Worm (Caenorhabditis elegans) whole organism, L4 larva: ENCODE measurements around the gene ttr-18.

Experiments used
- D1046.2 ChIP-seq: fragments of 200-800 bp; sonication (Bioruptor generic); IDR thresholded peaks from 2 replicates; pipeline ENCODE4 v1.3.6; 2022; ENCODE audit warnings: missing genetic modification characterization, missing compliant biosample characterization
- F10B5.3 ChIP-seq: sonication (generic microtip); optimal IDR thresholded peaks from 2 replicates; lab custom pipeline; 2016; ENCODE audit warnings: mild to moderate bottlenecking, missing genetic modification characterization, missing compliant biosample characterization
- F37D6.2 ChIP-seq: sonication (generic microtip); optimal IDR thresholded peaks from 2 replicates; lab custom pipeline; 2016; ENCODE audit warnings: mild to moderate bottlenecking, missing genetic modification characterization, missing compliant biosample characterization
- F49E8.2 ChIP-seq: sonication (generic microtip); optimal IDR thresholded peaks from 2 replicates; lab custom pipeline; 2016; ENCODE audit warnings: missing compliant biosample characterization, mild to moderate bottlenecking, missing genetic modification characterization, borderline replicate concordance
- T20F7.1 ChIP-seq: fragments of 200-800 bp; sonication (Bioruptor generic); optimal IDR thresholded peaks from 2 replicates; lab custom pipeline; 2018; ENCODE audit warnings: mild to moderate bottlenecking, missing genetic modification characterization, missing compliant biosample characterization
- aha-1 ChIP-seq: fragments of 150-350 bp; peaks from one replicate; lab custom pipeline; 2014; ENCODE audit warnings: missing biosample characterization, missing genetic modification characterization
- aly-2 ChIP-seq: sonication (generic microtip); optimal IDR thresholded peaks from 2 replicates; lab custom pipeline; 2018; ENCODE audit warnings: missing biosample characterization, missing genetic modification characterization
- ceh-20 ChIP-seq: fragments of 200-800 bp; sonication (Bioruptor generic); IDR thresholded peaks from 2 replicates; pipeline ENCODE4 v1.3.6; 2022; ENCODE audit warnings: missing genetic modification reagents, missing genetic modification characterization, missing compliant biosample characterization
- ceh-32 ChIP-seq: sonication (generic microtip); optimal IDR thresholded peaks from 2 replicates; lab custom pipeline; 2016; ENCODE audit warnings: mild to moderate bottlenecking, missing genetic modification characterization, missing compliant biosample characterization; ENCODE audit not compliant: poor library complexity
- ceh-62 ChIP-seq: sonication (generic microtip); optimal IDR thresholded peaks from 2 replicates; lab custom pipeline; 2017; ENCODE audit warnings: missing biosample characterization, missing genetic modification characterization
- ceh-82 ChIP-seq: sonication (generic microtip); optimal IDR thresholded peaks from 2 replicates; lab custom pipeline; 2017; ENCODE audit warnings: missing biosample characterization, missing genetic modification characterization
- daf-16 ChIP-seq, 3 experiments: sonication (generic microtip); optimal IDR thresholded peaks; 2 replicates each; lab custom pipeline; 2016 to 2017; ENCODE audit warnings: missing genetic modification characterization in 3 of 3, missing genetic modification reagents in 3 of 3, mild to moderate bottlenecking in 2 of 3, missing compliant biosample characterization in 2 of 3, missing biosample characterization in 1 of 3, moderate library complexity in 1 of 3
- dmd-9 ChIP-seq: fragments of 200-800 bp; sonication (Bioruptor generic); IDR thresholded peaks from 2 replicates; pipeline ENCODE4 v1.3.6; 2022; ENCODE audit warnings: missing genetic modification reagents, missing genetic modification characterization, missing compliant biosample characterization
- dpl-1 ChIP-seq: fragments of 150-350 bp; optimal IDR thresholded peaks from 2 replicates; lab custom pipeline; 2014; ENCODE audit warnings: missing biosample characterization, missing genetic modification reagents, missing genetic modification characterization
- dve-1 ChIP-seq: sonication (generic microtip); optimal IDR thresholded peaks from 2 replicates; lab custom pipeline; 2017; ENCODE audit warnings: antibody characterized with exemption, mild to moderate bottlenecking, missing genetic modification characterization, missing compliant biosample characterization; ENCODE audit not compliant: insufficient read depth
- egl-27 ChIP-seq: sonication (generic microtip); optimal IDR thresholded peaks from 3 replicates; lab custom pipeline; 2017; ENCODE audit warnings: missing biosample characterization, missing genetic modification reagents, missing genetic modification characterization
- fos-1 ChIP-seq: fragments of 150-350 bp; optimal IDR thresholded peaks from 2 replicates; lab custom pipeline; 2014; ENCODE audit warnings: missing biosample characterization, missing genetic modification characterization
- hlh-11 ChIP-seq: fragments of 200-800 bp; sonication (Bioruptor generic); optimal IDR thresholded peaks from 2 replicates; lab custom pipeline; 2018; ENCODE audit warnings: mild to moderate bottlenecking, missing genetic modification characterization, missing compliant biosample characterization
- hlh-30 ChIP-seq: sonication (generic microtip); optimal IDR thresholded peaks from 2 replicates; lab custom pipeline; 2017; ENCODE audit warnings: antibody characterized with exemption, mild to moderate bottlenecking, missing genetic modification characterization, missing compliant biosample characterization; ENCODE audit not compliant: insufficient read depth
- lin-13 ChIP-seq: fragments of 150-350 bp; optimal IDR thresholded peaks from 2 replicates; lab custom pipeline; 2014; ENCODE audit warnings: missing biosample characterization, missing genetic modification reagents, missing genetic modification characterization
- lin-15B ChIP-seq: fragments of 150-350 bp; sonication (generic microtip); optimal IDR thresholded peaks from 3 replicates; lab custom pipeline; 2014; ENCODE audit warnings: missing biosample characterization, missing genetic modification characterization
- lir-3 ChIP-seq: sonication (generic microtip); optimal IDR thresholded peaks from 2 replicates; lab custom pipeline; 2016; ENCODE audit warnings: mild to moderate bottlenecking, missing genetic modification characterization, missing compliant biosample characterization
- mdl-1 ChIP-seq, 2 experiments: fragments of 150-350 bp in 1 of 2; sonication (generic microtip) in 1 of 2; optimal IDR thresholded peaks; 2 replicates each; lab custom pipeline; 2014 to 2017; ENCODE audit warnings: missing biosample characterization in 2 of 2, missing genetic modification characterization in 2 of 2
- mxl-3 ChIP-seq: fragments of 200-800 bp; sonication (Bioruptor generic); optimal IDR thresholded peaks from 2 replicates; lab custom pipeline; 2018; ENCODE audit warnings: mild to moderate bottlenecking, missing genetic modification characterization, missing compliant biosample characterization
- nhr-25 ChIP-seq: sonication (generic microtip); optimal IDR thresholded peaks from 2 replicates; lab custom pipeline; 2017; ENCODE audit warnings: missing genetic modification characterization, mild to moderate bottlenecking, missing compliant biosample characterization, antibody characterized with exemption, moderate library complexity, borderline replicate concordance; ENCODE audit not compliant: insufficient read depth
- nhr-28 ChIP-seq: fragments of 150-350 bp; optimal IDR thresholded peaks from 2 replicates; lab custom pipeline; 2014; ENCODE audit warnings: missing biosample characterization, missing genetic modification characterization
- nhr-48 ChIP-seq: sonication (generic microtip); optimal IDR thresholded peaks from 2 replicates; lab custom pipeline; 2016; ENCODE audit warnings: mild to moderate bottlenecking, missing genetic modification characterization, missing compliant biosample characterization
- nhr-6 ChIP-seq: fragments of 150-350 bp; optimal IDR thresholded peaks from 2 replicates; lab custom pipeline; 2014; ENCODE audit warnings: missing biosample characterization, missing genetic modification characterization
- nhr-76 ChIP-seq: fragments of 150-350 bp; optimal IDR thresholded peaks from 2 replicates; lab custom pipeline; 2014; ENCODE audit warnings: missing biosample characterization, missing genetic modification characterization
- php-3 ChIP-seq: fragments of 200-800 bp; sonication (Bioruptor generic); IDR thresholded peaks from 2 replicates; pipeline ENCODE4 v1.3.6; 2022; ENCODE audit warnings: missing genetic modification reagents, missing genetic modification characterization, missing compliant biosample characterization
- pqm-1 ChIP-seq: sonication (generic microtip); optimal IDR thresholded peaks from 2 replicates; lab custom pipeline; 2017; ENCODE audit warnings: missing biosample characterization, missing genetic modification characterization
- saeg-2 ChIP-seq: fragments of 200-800 bp; sonication (Bioruptor generic); IDR thresholded peaks from 2 replicates; pipeline ENCODE4 v1.3.6; 2022; ENCODE audit warnings: missing genetic modification reagents, missing genetic modification characterization, missing compliant biosample characterization
- spr-1 ChIP-seq: sonication (generic microtip); optimal IDR thresholded peaks from 2 replicates; lab custom pipeline; 2016; ENCODE audit warnings: mild to moderate bottlenecking, missing genetic modification characterization, missing compliant biosample characterization
- tra-1 ChIP-seq: fragments of 200-800 bp; sonication (Bioruptor generic); IDR thresholded peaks from 2 replicates; pipeline ENCODE4 v1.3.6; 2022; ENCODE audit warnings: missing genetic modification reagents, missing genetic modification characterization, missing compliant biosample characterization
- unc-39 ChIP-seq: sonication (generic microtip); optimal IDR thresholded peaks from 2 replicates; lab custom pipeline; 2017; ENCODE audit warnings: missing biosample characterization, missing genetic modification characterization
- unc-62 ChIP-seq, 3 experiments: fragments of 150-350 bp in 1 of 3; sonication (generic microtip); optimal IDR thresholded peaks in 2 of 3; peaks in 1 of 3; 1 replicate in 1 of 3; 2 replicates in 2 of 3; lab custom pipeline; 2014 to 2017; ENCODE audit warnings: missing biosample characterization in 3 of 3, missing genetic modification characterization in 3 of 3, missing genetic modification reagents in 3 of 3, missing genotype in 1 of 3
- ztf-11 ChIP-seq: fragments of 150-350 bp; optimal IDR thresholded peaks from 2 replicates; lab custom pipeline; 2014; ENCODE audit warnings: missing biosample characterization, missing genetic modification characterization

The ttr-18 gene

DNA sequence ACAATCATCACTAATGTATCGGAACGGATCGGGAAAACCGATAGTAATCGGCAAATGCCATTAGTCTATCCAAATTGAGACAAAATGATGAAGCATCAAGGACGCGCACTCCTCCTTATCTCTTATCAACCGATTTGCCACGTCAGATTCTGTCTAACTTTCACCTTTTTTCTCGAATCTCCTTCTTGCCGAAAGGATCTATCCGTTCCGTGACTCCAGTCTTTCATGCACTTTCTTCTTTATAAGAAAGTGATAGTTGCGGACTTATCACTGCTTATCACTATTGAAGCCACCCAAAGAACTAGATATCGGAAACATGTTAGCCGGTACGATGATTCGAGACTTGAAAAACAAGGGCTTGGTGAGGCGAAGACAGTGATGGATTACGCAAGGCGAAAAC lies 15.4 kb upstream of the ttr-18 start:
- TF ChIP-seq dpl-1 (GFP tag; lab: Kevin White, UChicago) (no peak), nhr-6 (tag; lab: Kevin White, UChicago) (no peak), aha-1 (tag; lab: Kevin White, UChicago) (no peak), ceh-82 (tag; lab: Kevin White, UChicago) (no peak), tra-1 (no peak), nhr-28 (tag; lab: Kevin White, UChicago) (peak; percentile 86), mxl-3 (GFP tag; lab: Kevin White, UChicago) (peak; percentile 68), F10B5.3 (tag; lab: Kevin White, UChicago) (no peak), D1046.2 (GFP tag; lab: Robert Waterston, UW) (no peak), F49E8.2 (tag; lab: Kevin White, UChicago) (no peak), hlh-11 (tag; lab: Kevin White, UChicago) (peak; percentile 51), unc-39 (no peak), fos-1 (tag; lab: Kevin White, UChicago) (no peak), nhr-76 (no peak), dve-1 (tag; lab: Kevin White, UChicago) (no peak), F37D6.2 (tag; lab: Kevin White, UChicago) (no peak), egl-27 (no peak), ceh-32 (no peak), nhr-48 (tag; lab: Kevin White, UChicago) (peak; percentile 28), hlh-30 (tag; lab: Kevin White, UChicago) (no peak), unc-62 (GFP tag; optimal IDR thresholded peaks at IDR 0.05 in 1 of 2; lab: Kevin White, UChicago) (no peak), unc-62 (tag; optimal IDR thresholded peaks at IDR 0.05; lab: Kevin White, UChicago) (no peak), nhr-25 (tag; lab: Kevin White, UChicago) (peak; percentile 6), lin-15B (no peak), mdl-1 (tag; optimal IDR thresholded peaks at IDR 0.05; lab: Kevin White, UChicago) (peak in 1 of 2 experiments; percentile 54), lin-13 (no peak), T20F7.1 (GFP tag; lab: Kevin White, UChicago) (no peak)
- TF ChIP-seq, all 104 proteins: peak for 6

DNA sequence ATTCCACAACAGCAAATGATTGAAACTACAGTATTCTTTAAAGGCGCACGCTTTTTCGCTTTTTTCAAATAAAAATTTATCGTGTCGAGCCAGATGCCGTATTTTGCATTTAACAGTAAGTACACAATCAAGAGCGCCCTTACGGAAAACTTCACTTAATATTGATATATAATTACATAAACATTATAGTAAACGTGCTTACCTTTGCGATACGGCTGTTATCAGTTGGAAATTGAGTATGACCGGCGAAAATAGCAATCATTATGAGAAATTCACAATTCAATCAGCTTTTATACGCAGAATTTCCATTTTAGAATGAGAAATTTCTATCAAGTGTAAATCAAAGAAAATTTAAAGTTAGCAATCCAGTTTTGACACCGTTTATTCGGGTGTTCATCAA lies 13.7 kb upstream of the ttr-18 start, which contains the start of gene B0334.20:
Gene B0334.20, minus strand, starts transcription at position 262 of the 400 bp plus-strand sequence.
- TF ChIP-seq nhr-28 (tag; lab: Kevin White, UChicago) (peak; percentile 81), aly-2 (tag; lab: Kevin White, UChicago) (no peak), php-3 (GFP tag; lab: Robert Waterston, UW) (peak; percentile 42; the same call in 1 of the 2 replicates), daf-16 (GFP tag; optimal IDR thresholded peaks at IDR 0.05; lab: Kevin White, UChicago) (no peak), daf-16 (tag; optimal IDR thresholded peaks at IDR 0.05; lab: Kevin White, UChicago) (peak; percentile 62), ceh-20 (no peak), spr-1 (tag; lab: Kevin White, UChicago) (no peak), pqm-1 (tag; lab: Kevin White, UChicago) (peak; percentile 46)

DNA sequence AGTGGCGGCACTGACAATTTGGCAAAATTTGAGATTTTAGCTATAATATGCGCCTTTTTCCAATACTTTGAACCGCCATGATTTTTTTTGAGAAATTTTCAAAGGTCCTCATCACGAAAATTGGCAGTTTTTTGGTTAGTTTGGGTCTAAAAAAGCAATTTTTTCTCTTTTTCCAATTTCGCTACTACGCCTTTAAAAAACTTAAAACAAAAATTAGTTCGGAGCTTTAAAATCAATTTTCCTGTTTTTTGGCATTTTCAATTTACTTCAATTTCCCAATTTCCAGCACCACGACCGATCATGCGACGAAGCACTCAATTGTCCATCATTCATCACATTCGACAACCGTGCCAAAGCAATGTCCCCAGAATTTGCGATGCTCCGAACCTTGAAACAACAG lies 10.8 kb upstream of the ttr-18 start, which contains the start of gene B0334.5:
Gene B0334.5, plus strand, starts transcription at position 301 of the 400 bp plus-strand sequence.
- no peak for TF ChIP-seq dmd-9
- peak in 1 of 2 experiments; percentile 81 for TF ChIP-seq unc-62 (GFP tag; optimal IDR thresholded peaks at IDR 0.05 in 1 of 2; lab: Kevin White, UChicago)
- no peak for TF ChIP-seq unc-62 (tag; optimal IDR thresholded peaks at IDR 0.05; lab: Kevin White, UChicago)
- no peak for TF ChIP-seq egl-27
- no peak for TF ChIP-seq ztf-11
- no peak for TF ChIP-seq lir-3
- TF ChIP-seq aha-1 (tag; lab: Kevin White, UChicago), result no peak
- TF ChIP-seq saeg-2 (GFP tag; lab: Robert Waterston, UW), result no peak
- no peak for TF ChIP-seq pqm-1 (tag; lab: Kevin White, UChicago)
- no peak for TF ChIP-seq ceh-62 (tag; lab: Kevin White, UChicago)
